Fruit fly (Drosophila melanogaster) whole organism, pupa: ENCODE results near the gene alpha4GT2.

ENCODE experiments used
- EcR ChIP-seq: fragments of 200-800 bp; sonication (Bioruptor generic); optimal IDR thresholded peaks from 3 replicates; lab custom pipeline; 2019; ENCODE audit warnings: missing biosample characterization, missing genetic modification characterization, mild to moderate bottlenecking, moderate library complexity, missing genetic modification reagents
- Snoo ChIP-seq: fragments of 200-800 bp; sonication (Bioruptor generic); optimal IDR thresholded peaks from 3 replicates; lab custom pipeline; 2017; ENCODE audit warnings: missing biosample characterization, mild to moderate bottlenecking, missing genetic modification characterization, inconsistent platforms

- no peak for TF ChIP-seq EcR (GFP tag; lab: Kevin White, UChicago)
- no peak for TF ChIP-seq Snoo (tag; lab: Kevin White, UChicago)
These were observed 40.2 kb upstream of the alpha4GT2 start for dm6 chr3R:25791807-25792206.
